Worm (Caenorhabditis elegans) whole organism, late embryonic: ENCODE data around the gene pas-7.

ENCODE experiments used
- K02D7.2 ChIP-seq: sonication (generic microtip); optimal IDR thresholded peaks from 2 replicates; lab custom pipeline; 2017; ENCODE audit warnings: mild to moderate bottlenecking, missing genetic modification characterization, missing compliant biosample characterization
- ama-1 ChIP-seq: fragments of 150-350 bp; optimal IDR thresholded peaks from 2 replicates; lab custom pipeline; 2014
- ceh-2 ChIP-seq: sonication (generic microtip); optimal IDR thresholded peaks from 2 replicates; lab custom pipeline; 2016; ENCODE audit warnings: missing genotype, missing genetic modification characterization, missing compliant biosample characterization
- ceh-24 ChIP-seq: sonication (generic microtip); optimal IDR thresholded peaks from 2 replicates; lab custom pipeline; 2016; ENCODE audit warnings: mild to moderate bottlenecking, missing genetic modification characterization, missing compliant biosample characterization
- dmd-4 ChIP-seq: sonication (generic microtip); optimal IDR thresholded peaks from 2 replicates; lab custom pipeline; 2016; ENCODE audit warnings: borderline replicate concordance, missing genetic modification characterization, missing compliant biosample characterization
- elt-2 ChIP-seq: sonication (generic microtip); optimal IDR thresholded peaks from 2 replicates; lab custom pipeline; 2016; ENCODE audit warnings: missing genetic modification reagents, missing genetic modification characterization, missing compliant biosample characterization
- hlh-30 ChIP-seq: sonication (generic microtip); optimal IDR thresholded peaks from 2 replicates; lab custom pipeline; 2017; ENCODE audit warnings: antibody characterized with exemption, missing genetic modification characterization, missing compliant biosample characterization; ENCODE audit not compliant: insufficient read depth
- npax-4 ChIP-seq: sonication (generic microtip); optimal IDR thresholded peaks from 2 replicates; lab custom pipeline; 2016; ENCODE audit warnings: missing genetic modification characterization, missing compliant biosample characterization
- pat-9 ChIP-seq: fragments of 200-800 bp; sonication (Bioruptor generic); optimal IDR thresholded peaks from 2 replicates; lab custom pipeline; 2018; ENCODE audit warnings: mild to moderate bottlenecking, missing genetic modification characterization, moderate library complexity, missing compliant biosample characterization
- pqm-1 ChIP-seq: sonication (generic microtip); optimal IDR thresholded peaks from 2 replicates; lab custom pipeline; 2016; ENCODE audit warnings: missing genetic modification characterization, missing compliant biosample characterization
- ref-2 ChIP-seq: sonication (generic microtip); optimal IDR thresholded peaks from 2 replicates; lab custom pipeline; 2016; ENCODE audit warnings: missing genetic modification characterization, missing compliant biosample characterization
- tbx-2 ChIP-seq: sonication (generic microtip); optimal IDR thresholded peaks from 2 replicates; lab custom pipeline; 2016; ENCODE audit warnings: missing genetic modification characterization, missing compliant biosample characterization

ce11 chrII:10127389-10127788 is 27.7 kb upstream of the pas-7 start, which contains the start of gene F27E5.8:
- no peak for TF ChIP-seq pat-9 (tag; lab: Kevin White, UChicago)
- no peak for TF ChIP-seq ref-2
- no peak for TF ChIP-seq ceh-24
- TF ChIP-seq ama-1 (lab: Kevin White, UChicago) = no peak
- no peak for TF ChIP-seq ceh-2 (tag; lab: Kevin White, UChicago)
- TF ChIP-seq dmd-4 = no peak
- no peak for TF ChIP-seq hlh-30
- TF ChIP-seq K02D7.2 = no peak
- TF ChIP-seq tbx-2 (tag; lab: Kevin White, UChicago) = no peak
- TF ChIP-seq pqm-1 (tag; lab: Kevin White, UChicago) = no peak
- no peak for TF ChIP-seq elt-2 (tag; lab: Kevin White, UChicago)
- TF ChIP-seq npax-4 (tag; lab: Kevin White, UChicago) = no peak
